Fruit fly (Drosophila melanogaster) whole organism, embryonic: Measurements from ENCODE around the gene CG10959.

Experiments
- ATbp ChIP-seq: fragments of 200-800 bp; sonication (Bioruptor generic); optimal IDR thresholded peaks from 2 replicates; lab custom pipeline; 2017; ENCODE audit warnings: missing biosample characterization, mild to moderate bottlenecking, missing genetic modification characterization, missing genetic modification reagents
- Ada2b ChIP-seq: fragments of 200-800 bp; sonication (Bioruptor generic); IDR thresholded peaks from 2 replicates; pipeline ENCODE4 v1.3.6; 2022; ENCODE audit warnings: missing biosample characterization, missing genetic modification characterization
- CG11695 ChIP-seq: fragments of 200-800 bp; sonication (Bioruptor generic); IDR thresholded peaks from 3 replicates; pipeline ENCODE4 v1.3.6; 2022; ENCODE audit warnings: missing biosample characterization, missing genetic modification characterization
- CG12391 ChIP-seq: fragments of 200-800 bp; sonication (Bioruptor generic); optimal IDR thresholded peaks from 3 replicates; lab custom pipeline; 2018; ENCODE audit warnings: missing biosample characterization, mild to moderate bottlenecking, missing genetic modification characterization, moderate library complexity
- CG13123 ChIP-seq: fragments of 200-800 bp; sonication (Bioruptor generic); optimal IDR thresholded peaks from 2 replicates; lab custom pipeline; 2016; ENCODE audit warnings: missing biosample characterization, missing genetic modification characterization
- CG16813 ChIP-seq: fragments of 200-800 bp; sonication (Bioruptor generic); IDR thresholded peaks from 3 replicates; pipeline ENCODE4 v1.3.6; 2022; ENCODE audit warnings: missing biosample characterization, missing genetic modification characterization; ENCODE audit not compliant: partially characterized antibody
- CG17568 ChIP-seq: fragments of 200-800 bp; sonication (Bioruptor generic); optimal IDR thresholded peaks from 2 replicates; lab custom pipeline; 2018; ENCODE audit warnings: missing biosample characterization, mild to moderate bottlenecking, missing genetic modification characterization, moderate library complexity
- CG32772 ChIP-seq: fragments of 200-800 bp; sonication (Bioruptor generic); IDR thresholded peaks from 2 replicates; pipeline ENCODE4 v1.3.6; 2022; ENCODE audit warnings: missing biosample characterization, missing genetic modification characterization
- CG3281 ChIP-seq: fragments of 200-800 bp; sonication (Bioruptor generic); optimal IDR thresholded peaks from 3 replicates; lab custom pipeline; 2017; ENCODE audit warnings: missing biosample characterization, mild to moderate bottlenecking, missing genetic modification characterization
- CG3726 ChIP-seq: fragments of 200-800 bp; sonication (Bioruptor generic); IDR thresholded peaks from 3 replicates; pipeline ENCODE4, ENCODE4 v1.3.6; 2022; ENCODE audit warnings: missing biosample characterization, missing genetic modification characterization
- CG3995 ChIP-seq: fragments of 200-800 bp; sonication (Bioruptor generic); optimal IDR thresholded peaks from 3 replicates; lab custom pipeline; 2016; ENCODE audit warnings: missing biosample characterization, missing genetic modification characterization
- CG42726 ChIP-seq: fragments of 200-800 bp; sonication (Bioruptor generic); IDR thresholded peaks from 2 replicates; pipeline ENCODE4 v1.3.6; 2022; ENCODE audit warnings: missing biosample characterization, missing genetic modification characterization; ENCODE audit not compliant: partially characterized antibody
- CG4404 ChIP-seq: fragments of 200-800 bp; sonication (Bioruptor generic); IDR thresholded peaks from 2 replicates; pipeline ENCODE4 v1.3.6; 2022; ENCODE audit warnings: missing biosample characterization, missing genetic modification characterization
- CG5245 ChIP-seq: fragments of 200-800 bp; sonication (Bioruptor generic); optimal IDR thresholded peaks from 3 replicates; lab custom pipeline; 2016; ENCODE audit warnings: missing biosample characterization, missing genetic modification characterization
- CG6791 ChIP-seq: fragments of 200-800 bp; sonication (Bioruptor generic); IDR thresholded peaks from 3 replicates; pipeline ENCODE4 v1.3.6; 2022; ENCODE audit warnings: missing biosample characterization, missing genetic modification characterization; ENCODE audit not compliant: partially characterized antibody
- CG6854 ChIP-seq: fragments of 200-800 bp; sonication (Bioruptor generic); optimal IDR thresholded peaks from 3 replicates; lab custom pipeline; 2017; ENCODE audit warnings: missing biosample characterization, mild to moderate bottlenecking, missing genetic modification characterization
- CG7357 ChIP-seq: fragments of 200-800 bp; sonication (Bioruptor generic); IDR thresholded peaks from 3 replicates; pipeline ENCODE4 v1.3.6; 2022; ENCODE audit warnings: missing biosample characterization, missing genetic modification characterization
- CG8924 ChIP-seq: fragments of 200-800 bp; optimal IDR thresholded peaks from 3 replicates; lab custom pipeline; 2019; ENCODE audit warnings: missing biosample characterization, mild to moderate bottlenecking, missing genetic modification characterization, moderate library complexity
- CG9215 ChIP-seq: fragments of 200-800 bp; sonication (Bioruptor generic); IDR thresholded peaks from 2 replicates; pipeline ENCODE4 v1.3.6; 2022; ENCODE audit warnings: missing biosample characterization, missing genetic modification characterization
- CG9727 ChIP-seq: fragments of 200-800 bp; sonication (Bioruptor generic); optimal IDR thresholded peaks from 3 replicates; lab custom pipeline; 2017; ENCODE audit warnings: missing biosample characterization, mild to moderate bottlenecking, missing genetic modification characterization
- CTCF ChIP-seq: fragments of 200-800 bp; sonication (Bioruptor generic); optimal IDR thresholded peaks from 2 replicates; lab custom pipeline; 2017; ENCODE audit warnings: missing biosample characterization, mild to moderate bottlenecking, missing genetic modification characterization, moderate library complexity
- Camta ChIP-seq: fragments of 200-800 bp; sonication (Bioruptor generic); optimal IDR thresholded peaks from 2 replicates; lab custom pipeline; 2016; ENCODE audit warnings: missing biosample characterization, missing genetic modification characterization
- CoRest ChIP-seq: fragments of 200-800 bp; sonication (Bioruptor generic); optimal IDR thresholded peaks from 3 replicates; lab custom pipeline; 2018; ENCODE audit warnings: missing biosample characterization, mild to moderate bottlenecking, missing genetic modification characterization, moderate library complexity
- Dek ChIP-seq: fragments of 200-800 bp; sonication (Bioruptor generic); optimal IDR thresholded peaks from 3 replicates; lab custom pipeline; 2019; ENCODE audit warnings: missing biosample characterization, mild to moderate bottlenecking, missing genetic modification characterization, moderate library complexity
- GATAe ChIP-seq: fragments of 200-800 bp; sonication (Bioruptor generic); conservative IDR thresholded peaks from 2 replicates; pipeline ENCODE4 v1.3.6; 2022; ENCODE audit warnings: missing biosample characterization, missing genetic modification characterization
- Hmx ChIP-seq: fragments of 200-800 bp; sonication (Bioruptor generic); optimal IDR thresholded peaks from 2 replicates; lab custom pipeline; 2016; ENCODE audit warnings: missing biosample characterization, missing genetic modification characterization
- MTF-1 ChIP-seq: fragments of 200-800 bp; sonication (Bioruptor generic); optimal IDR thresholded peaks from 2 replicates; lab custom pipeline; 2018; ENCODE audit warnings: missing biosample characterization, mild to moderate bottlenecking, missing genetic modification characterization, borderline replicate concordance
- NFAT ChIP-seq: fragments of 200-800 bp; sonication (Bioruptor generic); IDR thresholded peaks from 2 replicates; pipeline ENCODE4 v1.3.6; 2022; ENCODE audit warnings: missing biosample characterization, missing genetic modification characterization
- Side ChIP-seq: fragments of 200-800 bp; sonication (Bioruptor generic); optimal IDR thresholded peaks from 2 replicates; lab custom pipeline; 2016; ENCODE audit warnings: missing biosample characterization, missing genetic modification characterization
- Ssrp ChIP-seq: fragments of 200-800 bp; sonication (Bioruptor generic); optimal IDR thresholded peaks from 2 replicates; lab custom pipeline; 2018; ENCODE audit warnings: missing biosample characterization, mild to moderate bottlenecking, missing genetic modification characterization, moderate library complexity
- bcd ChIP-seq: fragments of 200-800 bp; sonication (Bioruptor generic); optimal IDR thresholded peaks from 2 replicates; lab custom pipeline; 2017; ENCODE audit warnings: missing biosample characterization, mild to moderate bottlenecking, missing genetic modification characterization
- bigmax ChIP-seq: fragments of 200-800 bp; sonication (Bioruptor generic); optimal IDR thresholded peaks from 2 replicates; lab custom pipeline; 2018; ENCODE audit warnings: missing biosample characterization, mild to moderate bottlenecking, missing genetic modification characterization
- cas ChIP-seq: fragments of 200-800 bp; sonication (Bioruptor generic); IDR thresholded peaks from 2 replicates; pipeline ENCODE4 v1.3.6; 2022; ENCODE audit warnings: missing biosample characterization, missing genetic modification characterization
- chinmo ChIP-seq: fragments of 200-800 bp; sonication (Bioruptor generic); IDR thresholded peaks from 4 replicates; pipeline ENCODE4 v1.3.6; 2022; ENCODE audit warnings: missing biosample characterization, missing genetic modification characterization; ENCODE audit not compliant: partially characterized antibody
- crc ChIP-seq: fragments of 200-800 bp; sonication (Bioruptor generic); optimal IDR thresholded peaks from 2 replicates; lab custom pipeline; 2016; ENCODE audit warnings: missing biosample characterization, missing genetic modification characterization
- exex ChIP-seq: fragments of 200-800 bp; sonication (Bioruptor generic); optimal IDR thresholded peaks from 4 replicates; lab custom pipeline; 2018; ENCODE audit warnings: missing biosample characterization, mild to moderate bottlenecking, missing genetic modification characterization, moderate library complexity
- gem ChIP-seq: fragments of 200-800 bp; sonication (Bioruptor generic); optimal IDR thresholded peaks from 2 replicates; lab custom pipeline; 2019; ENCODE audit warnings: missing biosample characterization, mild to moderate bottlenecking, missing genetic modification characterization, moderate library complexity
- ham ChIP-seq: fragments of 200-800 bp; sonication (Bioruptor generic); IDR thresholded peaks from 2 replicates; pipeline ENCODE4 v1.3.6; 2022; ENCODE audit warnings: missing biosample characterization, missing genetic modification characterization
- ind ChIP-seq: fragments of 200-800 bp; sonication (Bioruptor generic); optimal IDR thresholded peaks from 3 replicates; lab custom pipeline; 2016; ENCODE audit warnings: missing biosample characterization, missing genetic modification characterization
- insv ChIP-seq, 2 experiments: fragments of 200-800 bp; sonication (Bioruptor generic); optimal IDR thresholded peaks; 3 replicates each; lab custom pipeline; 2016 to 2018; ENCODE audit warnings: missing biosample characterization in 2 of 2, missing genetic modification characterization in 2 of 2
- lbe ChIP-seq: fragments of 200-800 bp; sonication (Bioruptor generic); optimal IDR thresholded peaks from 2 replicates; lab custom pipeline; 2016; ENCODE audit warnings: missing biosample characterization, mild to moderate bottlenecking, missing genetic modification characterization
- lola ChIP-seq, 3 experiments: fragments of >200 bp in 2 of 3; fragments of 200-800 bp in 1 of 3; sonication (Bioruptor generic) in 1 of 3; optimal IDR thresholded peaks; 2 replicates each; lab custom pipeline; 2017 to 2019; ENCODE audit warnings: missing biosample characterization in 3 of 3, missing genetic modification characterization in 3 of 3, mild to moderate bottlenecking in 1 of 3, moderate library complexity in 1 of 3
- nerfin-1 ChIP-seq: fragments of 200-800 bp; sonication (Bioruptor generic); optimal IDR thresholded peaks from 3 replicates; lab custom pipeline; 2019; ENCODE audit warnings: missing biosample characterization, mild to moderate bottlenecking, missing genetic modification characterization, moderate library complexity
- pb ChIP-seq: fragments of 200-800 bp; sonication (Bioruptor generic); optimal IDR thresholded peaks from 3 replicates; lab custom pipeline; 2016; ENCODE audit warnings: missing biosample characterization, missing genetic modification characterization
- toy ChIP-seq: fragments of 200-800 bp; sonication (Bioruptor generic); IDR thresholded peaks from 2 replicates; pipeline ENCODE4 v1.3.6; 2022; ENCODE audit warnings: missing biosample characterization, missing genetic modification characterization
- twi ChIP-seq: fragments of 200-800 bp; optimal IDR thresholded peaks from 2 replicates; lab custom pipeline; 2019; ENCODE audit warnings: missing biosample characterization, mild to moderate bottlenecking, missing genetic modification characterization, moderate library complexity
- unc-4 ChIP-seq: fragments of 200-800 bp; sonication (Bioruptor generic); IDR thresholded peaks from 2 replicates; pipeline ENCODE4 v1.3.6; 2022; ENCODE audit warnings: missing biosample characterization, missing genetic modification characterization; ENCODE audit not compliant: partially characterized antibody
- usp ChIP-seq: fragments of >200 bp; optimal IDR thresholded peaks from 2 replicates; lab custom pipeline; 2017; ENCODE audit warnings: missing biosample characterization, missing genetic modification characterization
- wdn ChIP-seq: fragments of 200-800 bp; sonication (Bioruptor generic); IDR thresholded peaks from 2 replicates; pipeline ENCODE4 v1.3.6; 2022; ENCODE audit warnings: missing biosample characterization, missing genetic modification characterization

Gene CG10959

DNA sequence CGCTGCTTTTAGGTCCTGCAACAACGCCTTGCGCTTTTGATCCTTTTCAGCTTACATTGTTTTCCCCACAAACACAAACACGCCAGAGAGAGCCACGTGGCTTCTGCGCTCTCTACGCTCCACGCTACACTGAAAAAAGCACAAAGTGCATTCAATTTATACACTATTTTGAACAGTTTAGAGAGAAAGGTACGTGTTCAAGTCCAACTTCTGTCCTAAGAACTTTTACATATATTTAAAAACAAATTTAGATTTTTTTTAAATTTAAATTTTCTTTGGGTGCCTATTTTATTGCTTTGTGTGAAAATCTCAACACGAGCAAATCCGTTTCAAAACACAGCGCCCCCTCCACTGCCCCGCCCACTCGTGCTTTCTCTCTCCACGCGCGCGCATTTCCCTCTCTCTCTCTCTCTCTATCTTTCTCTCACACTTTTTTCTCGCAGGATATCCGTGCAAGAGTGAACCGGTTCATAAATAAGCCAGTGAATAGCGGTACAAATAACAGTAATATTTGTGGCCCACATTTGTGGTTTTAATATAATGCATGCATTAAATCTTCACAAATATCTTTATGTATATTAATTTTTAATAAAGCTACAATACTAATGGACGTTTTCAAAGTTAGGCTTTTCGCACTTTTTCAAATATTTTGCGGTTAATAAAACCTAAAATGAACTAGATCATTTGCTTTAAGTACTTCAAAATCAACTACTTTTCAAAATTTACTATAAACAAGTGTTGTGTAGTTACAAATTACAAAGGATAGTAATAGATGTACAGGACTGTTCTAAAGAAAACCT is 48.4 kb upstream of the CG10959 start (continued):
- TF ChIP-seq lola (GFP tag; optimal IDR thresholded peaks at IDR 0.05; lab: Kevin White, UChicago) (peak in 1 of 3 experiments; percentile 64), insv (GFP tag; optimal IDR thresholded peaks at IDR 0.05; lab: Kevin White, UChicago) (no peak), Dek (tag; lab: Kevin White, UChicago) (peak; percentile 86), CG3995 (GFP tag; lab: Kevin White, UChicago) (no peak), CG12391 (tag; lab: Kevin White, UChicago) (peak; percentile 86), CG3726 (GFP tag; lab: Robert Waterston, UW) (peak; percentile 78; the same call in 1 of the 3 replicates), CG13123 (GFP tag; lab: Kevin White, UChicago) (peak; percentile 45), CG6854 (GFP tag; lab: Kevin White, UChicago) (peak; percentile 81), chinmo (GFP tag; lab: Robert Waterston, UW) (no peak), bigmax (GFP tag; lab: Kevin White, UChicago) (no peak), CG11695 (GFP tag; lab: Robert Waterston, UW) (peak; percentile 85), twi (peak; percentile 32), CG32772 (GFP tag; lab: Robert Waterston, UW) (peak; percentile 87), Camta (peak; percentile 47), pb (GFP tag; lab: Kevin White, UChicago) (peak; percentile 17), cas (GFP tag; lab: Robert Waterston, UW) (0 out of 2 replicates have a peak, but pooled peaks have one; percentile 45), exex (tag; lab: Kevin White, UChicago) (peak; percentile 48), ind (GFP tag; lab: Kevin White, UChicago) (peak; percentile 70), CG42726 (GFP tag; lab: Robert Waterston, UW) (no peak), nerfin-1 (peak; percentile 66), CG7357 (GFP tag; lab: Robert Waterston, UW) (peak; percentile 77), crc (GFP tag; lab: Kevin White, UChicago) (peak; percentile 33), CoRest (tag; lab: Kevin White, UChicago) (peak; percentile 77), gem (peak; percentile 89), wdn (GFP tag; lab: Robert Waterston, UW) (peak; percentile 67), usp (GFP tag; lab: Kevin White, UChicago) (no peak), unc-4 (GFP tag; lab: Robert Waterston, UW) (no peak), CG9215 (GFP tag; lab: Robert Waterston, UW) (peak; percentile 67), CG5245 (peak; percentile 71), bcd (GFP tag; lab: Kevin White, UChicago) (peak; percentile 74), CG6791 (GFP tag; lab: Robert Waterston, UW) (no peak), Ada2b (GFP tag; lab: Robert Waterston, UW) (peak; percentile 88), CG3281 (peak; percentile 85), MTF-1 (GFP tag; lab: Kevin White, UChicago) (peak; percentile 49), NFAT (GFP tag; lab: Robert Waterston, UW) (peak; percentile 64), GATAe (peak; percentile 21; the same call in 1 of the 2 replicates), CG9727 (GFP tag; lab: Kevin White, UChicago) (peak; percentile 82), Ssrp (tag; lab: Kevin White, UChicago) (peak; percentile 53), ATbp (GFP tag; lab: Kevin White, UChicago) (peak; percentile 90), CG4404 (peak; percentile 43; the same call in 1 of the 2 replicates), CG17568 (GFP tag; lab: Kevin White, UChicago) (peak; percentile 71), Side (peak; percentile 57), lbe (GFP tag; lab: Kevin White, UChicago) (peak; percentile 49), Hmx (GFP tag; lab: Kevin White, UChicago) (no peak), CTCF (GFP tag; lab: Kevin White, UChicago) (peak; percentile 31), ham (0 out of 2 replicates have a peak, but pooled peaks have one; percentile 41), CG16813 (GFP tag; lab: Robert Waterston, UW) (no peak), toy (peak; percentile 63; the same call in 1 of the 2 replicates), CG8924 (tag; lab: Kevin White, UChicago) (peak; percentile 85)
